Worm (Caenorhabditis elegans): ENCODE measurements around the gene cyp-31A3.
"Not testable (repeated sequence)": the region's sequence is repeated elsewhere in the genome, so short reads cannot be mapped to it uniquely, and the experiment has no call there.

cyp-31A3 gene

DNA sequence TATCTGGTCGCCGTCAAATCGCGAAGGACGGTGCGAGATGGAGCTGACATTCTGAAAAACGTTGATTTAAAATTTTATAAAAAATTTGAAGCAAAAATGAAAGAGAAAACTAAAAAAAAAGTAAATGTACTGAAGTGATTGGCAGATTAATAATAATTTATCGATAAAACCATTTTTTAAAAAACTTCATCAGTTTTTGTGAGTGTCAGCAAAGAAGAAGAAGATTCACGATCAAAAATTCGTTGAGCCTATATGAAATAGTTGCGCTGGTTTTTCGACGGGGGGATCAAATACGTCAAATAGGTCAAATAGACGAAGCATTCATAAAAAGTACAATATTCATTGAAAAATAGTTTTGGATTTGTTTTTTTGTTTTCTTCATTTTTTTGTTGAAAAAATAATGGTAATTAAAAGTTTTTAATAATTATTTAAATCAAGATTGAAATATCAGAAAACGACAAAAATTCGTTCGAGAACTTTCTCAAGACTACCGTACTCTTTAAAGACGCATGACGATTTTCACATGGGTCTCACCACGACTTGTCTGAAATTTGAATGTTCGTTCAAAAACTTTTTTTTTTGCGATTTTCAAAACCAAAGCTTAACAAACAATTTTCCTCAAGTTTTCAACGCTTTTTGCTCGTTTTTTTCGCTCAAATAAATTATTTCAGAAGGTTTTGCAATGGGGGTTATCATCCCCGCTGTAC is at the start of gene cyp-31A3, which contains the start of gene memi-1:
TSS of gene cyp-31A3 (plus strand) at position 672 of the 707 bp plus-strand sequence.
TSS of gene memi-1 (minus strand) at position 51 of the 707 bp plus-strand sequence.
- no peak for TF ChIP-seq fos-1 (tag; optimal IDR thresholded peaks at IDR 0.05)
- no peak for TF ChIP-seq ztf-4 (tag; optimal IDR thresholded peaks at IDR 0.05)
- TF ChIP-seq ceh-82 (tag; optimal IDR thresholded peaks at IDR 0.05), result no peak
- no peak for TF ChIP-seq skn-1 (tag; optimal IDR thresholded peaks at IDR 0.05)
- TF ChIP-seq ceh-28 (tag; optimal IDR thresholded peaks at IDR 0.05), result no peak
- no peak for TF ChIP-seq jun-1 (tag; optimal IDR thresholded peaks at IDR 0.05)

DNA sequence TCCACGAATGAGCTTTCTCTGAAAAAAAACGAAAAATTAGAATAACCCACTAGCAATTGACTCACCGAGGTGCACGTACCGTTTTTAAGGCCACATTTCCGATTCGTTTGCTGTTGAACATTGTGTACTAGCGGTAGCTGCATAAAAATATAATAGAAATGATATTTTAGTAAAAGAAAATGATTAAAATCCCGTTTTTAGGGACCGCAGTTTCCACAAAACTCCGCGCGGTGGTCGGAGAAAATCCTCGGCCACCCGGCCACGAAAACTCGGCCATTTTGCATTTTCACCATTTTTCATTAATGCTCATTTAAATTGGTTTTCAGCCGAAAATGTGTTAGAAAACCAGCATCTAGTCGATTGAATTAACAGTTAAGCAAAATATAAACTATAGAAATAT is 48.5 kb upstream of the cyp-31A3 start, which contains the start of gene yars-2:
TSS of gene yars-2 (minus strand) at position 249 of the 400 bp plus-strand sequence.
- TF ChIP-seq snpc-4 (tag; optimal IDR thresholded peaks at IDR 0.05) (no peak), nfya-1 (tag; optimal IDR thresholded peaks at IDR 0.05; ENCODE audit: insufficient read depth) (peak; percentile 10), tbx-2 (tag; optimal IDR thresholded peaks at IDR 0.05) (no peak), lin-15B (tag; optimal IDR thresholded peaks at IDR 0.05) (peak; percentile 27), pha-4 (tag; optimal IDR thresholded peaks at IDR 0.05) (peak; percentile 26), jun-1 (tag; optimal IDR thresholded peaks at IDR 0.05) (no peak), fkh-10 (GFP tag; optimal IDR thresholded peaks at IDR 0.05) (no peak), ceh-28 (tag; optimal IDR thresholded peaks at IDR 0.05) (no peak)

DNA sequence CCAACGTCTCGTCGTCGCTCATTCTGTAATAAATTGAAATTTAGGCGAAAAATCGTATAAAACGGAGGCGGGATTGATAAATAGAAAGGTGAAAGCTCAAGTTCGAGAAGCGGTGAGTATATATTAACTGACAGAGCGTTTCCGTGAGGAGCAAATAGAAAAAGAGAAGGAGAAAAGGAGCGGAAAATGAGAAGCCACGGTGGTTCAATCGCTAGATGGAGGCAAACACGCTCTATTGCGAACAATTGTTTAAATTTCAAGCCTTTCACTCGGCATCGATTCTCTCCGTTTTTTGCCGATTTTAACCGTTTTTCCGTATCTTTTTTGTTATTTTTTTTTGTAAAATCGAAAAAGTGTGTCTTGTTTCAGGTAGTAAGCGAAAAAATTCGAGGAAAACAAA is 45.1 kb upstream of the cyp-31A3 start, which contains the start of gene miro-1:
TSS of gene miro-1 (minus strand) at position 23 of the 400 bp plus-strand sequence.
- TF ChIP-seq hmg-11, pqm-1, ZK546.5 (tag; optimal IDR thresholded peaks at IDR 0.05): not testable (repeated sequence)

DNA sequence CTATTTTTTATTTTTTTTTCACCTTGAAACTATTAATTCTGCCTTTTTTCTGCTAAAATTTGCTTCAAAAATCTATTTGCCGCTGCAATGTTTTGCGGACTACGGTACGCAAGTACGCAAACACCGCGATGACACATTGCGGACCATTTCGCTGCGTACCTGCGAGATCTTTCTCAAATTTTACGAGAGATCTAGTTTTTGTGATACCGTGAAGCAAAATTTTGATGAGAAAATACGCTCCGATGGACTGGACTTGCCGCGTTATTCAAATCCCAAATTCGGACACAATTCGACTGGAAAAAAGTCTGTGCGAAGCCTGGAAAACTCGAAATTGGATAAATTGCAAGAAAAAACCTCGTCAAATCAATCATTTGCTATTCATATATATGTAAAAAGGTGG is 40.3 kb upstream of the cyp-31A3 start:
- TF ChIP-seq nfya-1 (tag; optimal IDR thresholded peaks at IDR 0.05; ENCODE audit: insufficient read depth) (peak; percentile 22), tbx-2 (tag; optimal IDR thresholded peaks at IDR 0.05) (peak; percentile 27), elt-2 (tag; optimal IDR thresholded peaks at IDR 0.05) (peak; percentile 1), lin-15B (tag; optimal IDR thresholded peaks at IDR 0.05) (peak; percentile 19)

DNA sequence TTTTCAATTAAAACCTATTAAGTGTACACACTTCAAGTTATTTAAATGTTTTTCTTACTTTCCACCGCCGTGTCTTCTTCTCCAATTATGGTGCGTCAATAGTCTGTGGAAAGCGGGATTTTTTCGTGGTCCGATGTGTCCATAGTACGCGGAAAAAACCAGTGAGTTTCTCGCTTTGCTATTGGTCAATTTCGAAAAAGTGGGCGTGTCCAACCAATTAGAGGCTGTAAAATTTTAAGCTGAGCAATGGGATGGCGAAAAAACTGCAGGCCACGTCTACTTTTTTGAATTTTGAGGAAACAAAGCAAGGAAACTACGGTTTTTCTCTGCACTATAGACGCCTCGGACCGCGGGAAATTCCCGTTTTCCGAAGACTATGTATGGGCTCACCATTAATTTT is 37.2 kb upstream of the cyp-31A3 start:
- no peak for TF ChIP-seq egl-5 (tag; optimal IDR thresholded peaks at IDR 0.05)
- no peak for TF ChIP-seq ceh-28 (tag; optimal IDR thresholded peaks at IDR 0.05)
- no peak for TF ChIP-seq nhr-76 (tag; optimal IDR thresholded peaks at IDR 0.05)
- TF ChIP-seq elt-3 (tag; optimal IDR thresholded peaks at IDR 0.05), result no peak
- TF ChIP-seq lin-15B (tag; optimal IDR thresholded peaks at IDR 0.05), result no peak
- TF ChIP-seq daf-12 (tag; optimal IDR thresholded peaks at IDR 0.05), result no peak
- no peak for TF ChIP-seq elt-1 (tag; optimal IDR thresholded peaks at IDR 0.05)
- no peak for TF ChIP-seq mdl-1 (tag; optimal IDR thresholded peaks at IDR 0.05)
- no peak for TF ChIP-seq skn-1 (tag; optimal IDR thresholded peaks at IDR 0.05)
- no peak for TF ChIP-seq ztf-11 (tag; optimal IDR thresholded peaks at IDR 0.05)
- TF ChIP-seq ZK546.5 (tag; optimal IDR thresholded peaks at IDR 0.05), result no peak
- TF ChIP-seq nhr-25 (tag; optimal IDR thresholded peaks at IDR 0.05), result no peak
- no peak for TF ChIP-seq nhr-237 (tag; optimal IDR thresholded peaks at IDR 0.05)
- TF ChIP-seq nhr-77 (tag; optimal IDR thresholded peaks at IDR 0.05), result no peak
- no peak for TF ChIP-seq ama-1 (optimal IDR thresholded peaks at IDR 0.05)
- TF ChIP-seq unc-39 (tag; optimal IDR thresholded peaks at IDR 0.05), result no peak
- no peak for TF ChIP-seq lin-39 (tag; optimal IDR thresholded peaks at IDR 0.05)
- no peak for TF ChIP-seq eor-1 (tag; optimal IDR thresholded peaks at IDR 0.05)
- no peak for TF ChIP-seq nhr-43 (tag; optimal IDR thresholded peaks at IDR 0.05; ENCODE audit: poor library complexity, severe bottlenecking)
- TF ChIP-seq hmg-11 (tag; optimal IDR thresholded peaks at IDR 0.05), result no peak

DNA sequence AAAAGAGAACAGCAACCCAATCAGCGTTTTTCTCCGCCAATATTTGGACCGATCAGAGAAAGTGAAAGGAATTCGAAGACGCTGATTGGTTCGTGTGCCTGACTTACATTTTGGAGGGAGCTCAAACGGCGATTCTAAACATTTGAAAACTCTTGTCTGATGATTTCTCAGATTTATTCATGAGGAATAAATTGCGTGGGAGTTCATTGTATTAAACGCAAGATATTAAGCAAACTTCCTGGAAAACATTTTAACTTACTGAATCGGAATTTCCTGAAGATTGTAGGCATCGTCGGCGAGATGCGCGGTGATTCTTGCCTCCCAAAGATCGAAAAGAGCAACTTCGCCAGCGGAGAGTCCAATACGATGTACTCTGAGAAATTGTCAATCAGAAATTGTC is 36.3 kb upstream of the cyp-31A3 start, which contains the start of gene K08F11.1:
TSS of gene K08F11.1 (plus strand) at position 301 of the 400 bp plus-strand sequence.
- TF ChIP-seq nhr-76 (tag; optimal IDR thresholded peaks at IDR 0.05), result no peak
- TF ChIP-seq nhr-25 (tag; optimal IDR thresholded peaks at IDR 0.05), result no peak
- TF ChIP-seq ceh-28 (tag; optimal IDR thresholded peaks at IDR 0.05), result no peak
- no peak for TF ChIP-seq eor-1 (tag; optimal IDR thresholded peaks at IDR 0.05)
- TF ChIP-seq unc-39 (tag; optimal IDR thresholded peaks at IDR 0.05), result no peak
- no peak for TF ChIP-seq zag-1 (tag; optimal IDR thresholded peaks at IDR 0.05)
- no peak for TF ChIP-seq ZK546.5 (tag; optimal IDR thresholded peaks at IDR 0.05)
- TF ChIP-seq fkh-2 (tag; optimal IDR thresholded peaks at IDR 0.05), result no peak
- TF ChIP-seq egl-5 (tag; optimal IDR thresholded peaks at IDR 0.05), result no peak
- TF ChIP-seq jun-1 (tag; optimal IDR thresholded peaks at IDR 0.05), result no peak
- no peak for TF ChIP-seq egl-27 (tag; optimal IDR thresholded peaks at IDR 0.05)
- no peak for TF ChIP-seq daf-12 (tag; optimal IDR thresholded peaks at IDR 0.05)
- no peak for TF ChIP-seq nhr-28 (tag; optimal IDR thresholded peaks at IDR 0.05)
- no peak for TF ChIP-seq hmg-11 (tag; optimal IDR thresholded peaks at IDR 0.05)
- TF ChIP-seq pqm-1 (tag; optimal IDR thresholded peaks at IDR 0.05), result no peak
